Fruit fly (Drosophila melanogaster) whole organism, embryonic: ENCODE data around the gene phr6-4.

Source experiments
- Antp ChIP-seq: fragments of 200-800 bp; sonication (Bioruptor generic); optimal IDR thresholded peaks from 3 replicates; lab custom pipeline; 2016; ENCODE audit warnings: missing biosample characterization, missing genetic modification characterization
- CG11696 ChIP-seq: fragments of 200-800 bp; sonication (Bioruptor generic); IDR thresholded peaks from 2 replicates; pipeline ENCODE4 v1.3.6; 2022; ENCODE audit warnings: missing biosample characterization, missing genetic modification characterization
- CG12104 ChIP-seq: fragments of 200-800 bp; sonication (Bioruptor generic); optimal IDR thresholded peaks from 3 replicates; lab custom pipeline; 2016; ENCODE audit warnings: missing biosample characterization, missing genetic modification characterization
- CG13287 ChIP-seq: fragments of 200-800 bp; sonication (Bioruptor generic); IDR thresholded peaks from 2 replicates; pipeline ENCODE4 v1.3.6; 2022; ENCODE audit warnings: missing biosample characterization, missing genetic modification characterization; ENCODE audit not compliant: partially characterized antibody
- CG16779 ChIP-seq: fragments of 200-800 bp; sonication (Bioruptor generic); IDR thresholded peaks from 2 replicates; pipeline ENCODE4 v1.3.6; 2022; ENCODE audit warnings: missing biosample characterization, missing genetic modification characterization
- CG17612 ChIP-seq: fragments of 200-800 bp; sonication (Bioruptor generic); IDR thresholded peaks from 2 replicates; pipeline ENCODE4 v1.3.6; 2022; ENCODE audit warnings: missing biosample characterization, missing genetic modification characterization
- CG17912 ChIP-seq: fragments of 200-800 bp; sonication (Bioruptor generic); optimal IDR thresholded peaks from 2 replicates; lab custom pipeline; 2018; ENCODE audit warnings: missing biosample characterization, mild to moderate bottlenecking, missing genetic modification characterization
- CG18262 ChIP-seq: fragments of 200-800 bp; optimal IDR thresholded peaks from 3 replicates; lab custom pipeline; 2019; ENCODE audit warnings: missing biosample characterization, mild to moderate bottlenecking, missing genetic modification characterization, moderate library complexity
- CG2116 ChIP-seq: fragments of 200-800 bp; sonication (Bioruptor generic); optimal IDR thresholded peaks from 3 replicates; lab custom pipeline; 2018; ENCODE audit warnings: missing biosample characterization, mild to moderate bottlenecking, missing genetic modification characterization
- CG2678 ChIP-seq: fragments of 200-800 bp; sonication (Bioruptor generic); optimal IDR thresholded peaks from 3 replicates; lab custom pipeline; 2019; ENCODE audit warnings: missing biosample characterization, mild to moderate bottlenecking, missing genetic modification characterization, moderate library complexity
- CG32772 ChIP-seq: fragments of 200-800 bp; sonication (Bioruptor generic); IDR thresholded peaks from 2 replicates; pipeline ENCODE4 v1.3.6; 2022; ENCODE audit warnings: missing biosample characterization, missing genetic modification characterization
- CG34224 ChIP-seq: fragments of 200-800 bp; sonication (Bioruptor generic); IDR thresholded peaks from 3 replicates; pipeline ENCODE4 v1.3.6; 2022; ENCODE audit warnings: missing biosample characterization, missing genetic modification characterization; ENCODE audit not compliant: partially characterized antibody
- CG6791 ChIP-seq: fragments of 200-800 bp; sonication (Bioruptor generic); IDR thresholded peaks from 3 replicates; pipeline ENCODE4 v1.3.6; 2022; ENCODE audit warnings: missing biosample characterization, missing genetic modification characterization; ENCODE audit not compliant: partially characterized antibody
- CG9797 ChIP-seq: fragments of 200-800 bp; sonication (Bioruptor generic); optimal IDR thresholded peaks from 3 replicates; lab custom pipeline; 2018; ENCODE audit warnings: missing biosample characterization, mild to moderate bottlenecking, missing genetic modification characterization
- Camta ChIP-seq: fragments of 200-800 bp; sonication (Bioruptor generic); optimal IDR thresholded peaks from 2 replicates; lab custom pipeline; 2016; ENCODE audit warnings: missing biosample characterization, missing genetic modification characterization
- CoRest ChIP-seq: fragments of 200-800 bp; sonication (Bioruptor generic); optimal IDR thresholded peaks from 3 replicates; lab custom pipeline; 2018; ENCODE audit warnings: missing biosample characterization, mild to moderate bottlenecking, missing genetic modification characterization, moderate library complexity
- Dfd ChIP-seq, 2 experiments: fragments of >200 bp; optimal IDR thresholded peaks; 2 replicates each; lab custom pipeline; 2017; ENCODE audit warnings: missing biosample characterization in 2 of 2, missing genetic modification characterization in 2 of 2
- Dp ChIP-seq: fragments of 200-800 bp; sonication (Bioruptor generic); optimal IDR thresholded peaks from 2 replicates; lab custom pipeline; 2018; ENCODE audit warnings: missing biosample characterization, mild to moderate bottlenecking, missing genetic modification characterization, moderate library complexity
- E2f2 ChIP-seq: fragments of 200-800 bp; sonication (Bioruptor generic); IDR thresholded peaks from 2 replicates; pipeline ENCODE4 v1.3.6; 2022; ENCODE audit warnings: missing biosample characterization, missing genetic modification characterization
- H15 ChIP-seq: fragments of 200-800 bp; sonication (Bioruptor generic); IDR thresholded peaks from 3 replicates; pipeline ENCODE4 v1.3.6; 2022; ENCODE audit warnings: missing biosample characterization, missing genetic modification characterization
- MBD-R2 ChIP-seq: fragments of 200-800 bp; sonication (Bioruptor generic); IDR thresholded peaks from 2 replicates; pipeline ENCODE4 v1.3.6; 2022; ENCODE audit warnings: missing biosample characterization, missing genetic modification characterization
- NC2β ChIP-seq: fragments of 200-800 bp; sonication (Bioruptor generic); optimal IDR thresholded peaks from 2 replicates; lab custom pipeline; 2016; ENCODE audit warnings: missing biosample characterization, missing genetic modification characterization
- Nf-YB ChIP-seq: fragments of 200-800 bp; sonication (Bioruptor generic); optimal IDR thresholded peaks from 3 replicates; lab custom pipeline; 2019; ENCODE audit warnings: missing biosample characterization, mild to moderate bottlenecking, missing genetic modification characterization, moderate library complexity
- Ravus ChIP-seq: fragments of 200-800 bp; sonication (Bioruptor generic); IDR thresholded peaks from 2 replicates; pipeline ENCODE4 v1.3.6; 2022; ENCODE audit warnings: missing biosample characterization, missing genetic modification characterization
- Scr ChIP-seq: fragments of 200-800 bp; sonication (Bioruptor generic); IDR thresholded peaks from 2 replicates; pipeline ENCODE4 v1.3.6; 2022; ENCODE audit warnings: missing biosample characterization, missing genetic modification characterization; ENCODE audit not compliant: partially characterized antibody
- Ssrp ChIP-seq: fragments of 200-800 bp; sonication (Bioruptor generic); optimal IDR thresholded peaks from 2 replicates; lab custom pipeline; 2018; ENCODE audit warnings: missing biosample characterization, mild to moderate bottlenecking, missing genetic modification characterization, moderate library complexity
- Tbp ChIP-seq: fragments of >200 bp; optimal IDR thresholded peaks from 2 replicates; lab custom pipeline; 2018; ENCODE audit warnings: missing biosample characterization, missing genetic modification characterization
- amos ChIP-seq: fragments of 200-800 bp; sonication (Bioruptor generic); IDR thresholded peaks from 2 replicates; pipeline ENCODE4 v1.3.6; 2022; ENCODE audit warnings: missing biosample characterization, missing genetic modification characterization; ENCODE audit not compliant: partially characterized antibody
- ato ChIP-seq: fragments of 200-800 bp; sonication (Bioruptor generic); IDR thresholded peaks from 2 replicates; pipeline ENCODE4 v1.3.6; 2022; ENCODE audit warnings: missing biosample characterization, missing genetic modification characterization; ENCODE audit not compliant: partially characterized antibody
- bbx ChIP-seq: fragments of 200-800 bp; sonication (Bioruptor generic); IDR thresholded peaks from 2 replicates; pipeline ENCODE4 v1.3.6; 2022; ENCODE audit warnings: missing biosample characterization, missing genetic modification characterization; ENCODE audit not compliant: partially characterized antibody
- bigmax ChIP-seq: fragments of 200-800 bp; sonication (Bioruptor generic); optimal IDR thresholded peaks from 2 replicates; lab custom pipeline; 2018; ENCODE audit warnings: missing biosample characterization, mild to moderate bottlenecking, missing genetic modification characterization
- bsh ChIP-seq, 2 experiments: fragments of 200-800 bp; sonication (Bioruptor generic); optimal IDR thresholded peaks; 2 replicates each; lab custom pipeline; 2017 to 2018; ENCODE audit warnings: mild to moderate bottlenecking in 2 of 2, missing biosample characterization in 2 of 2, missing genetic modification characterization in 2 of 2, moderate library complexity in 1 of 2
- cwo ChIP-seq: fragments of 200-800 bp; sonication (Bioruptor generic); optimal IDR thresholded peaks from 3 replicates; lab custom pipeline; 2017; ENCODE audit warnings: missing biosample characterization, missing genetic modification characterization, mild to moderate bottlenecking, moderate library complexity, missing genetic modification reagents
- esg ChIP-seq: fragments of 200-800 bp; sonication (Bioruptor generic); conservative IDR thresholded peaks from 2 replicates; pipeline ENCODE4 v1.3.6; 2022; ENCODE audit warnings: missing biosample characterization, missing genetic modification characterization
- fd64A ChIP-seq: fragments of 200-800 bp; sonication (Bioruptor generic); optimal IDR thresholded peaks from 3 replicates; lab custom pipeline; 2018; ENCODE audit warnings: missing biosample characterization, mild to moderate bottlenecking, missing genetic modification characterization
- hb ChIP-seq: fragments of 200-800 bp; sonication (Bioruptor generic); IDR thresholded peaks from 3 replicates; pipeline ENCODE4 v1.3.6; 2022; ENCODE audit warnings: missing biosample characterization, missing genetic modification characterization; ENCODE audit not compliant: partially characterized antibody
- kay ChIP-seq: fragments of 200-800 bp; sonication (Bioruptor generic); optimal IDR thresholded peaks from 2 replicates; lab custom pipeline; 2016; ENCODE audit warnings: missing biosample characterization, missing genetic modification characterization
- pan ChIP-seq, 4 experiments: fragments of >200 bp in 3 of 4; fragments of 200-800 bp in 1 of 4; sonication (Bioruptor generic) in 1 of 4; optimal IDR thresholded peaks in 3 of 4; IDR thresholded peaks in 1 of 4; 2 replicates each; pipeline versions ENCODE4 v1.3.6 to Lab custom; 2017 to 2022; ENCODE audit warnings: missing biosample characterization in 2 of 4, missing genetic modification characterization in 2 of 4, mixed read lengths in 1 of 4
- pfk ChIP-seq: fragments of 200-800 bp; sonication (Bioruptor generic); optimal IDR thresholded peaks from 2 replicates; lab custom pipeline; 2018; ENCODE audit warnings: missing biosample characterization, mild to moderate bottlenecking, missing genetic modification characterization, moderate library complexity
- pzg ChIP-seq: fragments of 200-800 bp; sonication (Bioruptor generic); optimal IDR thresholded peaks from 3 replicates; lab custom pipeline; 2018; ENCODE audit warnings: missing biosample characterization, mild to moderate bottlenecking, missing genetic modification characterization, moderate library complexity
- sisA ChIP-seq: fragments of 200-800 bp; sonication (Bioruptor generic); IDR thresholded peaks from 2 replicates; pipeline ENCODE4 v1.3.6; 2022; ENCODE audit warnings: missing biosample characterization, missing genetic modification characterization
- sr ChIP-seq: fragments of 200-800 bp; sonication (Bioruptor generic); IDR thresholded peaks from 3 replicates; pipeline ENCODE4 v1.3.6; 2022; ENCODE audit warnings: missing biosample characterization, missing genetic modification characterization
- vnd ChIP-seq: fragments of 200-800 bp; sonication (Bioruptor generic); IDR thresholded peaks from 3 replicates; pipeline ENCODE4 v1.3.6; 2022; ENCODE audit warnings: missing biosample characterization, missing genetic modification characterization; ENCODE audit not compliant: partially characterized antibody
- vvl ChIP-seq: fragments of 200-800 bp; sonication (Bioruptor generic); IDR thresholded peaks from 2 replicates; pipeline ENCODE4 v1.3.6; 2022; ENCODE audit warnings: missing biosample characterization, missing genetic modification characterization

Gene phr6-4

DNA sequence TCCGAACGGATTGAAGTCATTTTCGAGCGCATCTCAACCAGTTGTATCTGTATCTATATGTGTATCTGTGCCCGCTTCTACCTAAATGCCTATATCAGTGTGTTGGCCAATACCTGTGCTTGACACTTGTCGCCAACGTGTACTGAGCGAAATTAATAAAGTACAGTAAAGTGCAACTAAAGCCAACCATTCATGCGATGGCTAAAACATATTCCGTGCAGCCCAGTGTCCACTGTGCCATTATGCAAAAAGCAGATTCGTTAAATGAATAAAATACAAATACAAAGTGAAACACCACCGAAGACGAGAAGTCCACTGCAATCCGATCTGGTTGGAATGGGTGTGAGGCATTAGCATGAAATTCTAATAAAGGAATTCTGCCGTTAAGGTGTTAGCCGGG is 49.5 kb upstream of the phr6-4 start (continued):
- TF ChIP-seq CG17912 (GFP tag; lab: Kevin White, UChicago) (no peak), sr (no peak), bsh (GFP tag; optimal IDR thresholded peaks at IDR 0.05; lab: Kevin White, UChicago) (no peak), vnd (GFP tag; lab: Robert Waterston, UW) (no peak), pan (optimal IDR thresholded peaks at IDR 0.05; lab: Kevin White, UChicago) (no peak), pan (GFP tag; optimal IDR thresholded peaks at IDR 0.05 in 1 of 2, IDR thresholded peaks at IDR 0.05 in 1 of 2) (peak in 1 of 2 experiments; percentile 23), vvl (GFP tag; lab: Robert Waterston, UW) (peak; percentile 21; the same call in 1 of the 2 replicates), pfk (GFP tag; lab: Kevin White, UChicago) (no peak), CG32772 (GFP tag; lab: Robert Waterston, UW) (no peak), Ssrp (tag; lab: Kevin White, UChicago) (no peak), Nf-YB (GFP tag; lab: Kevin White, UChicago) (no peak), CG18262 (no peak), sisA (GFP tag; lab: Robert Waterston, UW) (no peak), CG2116 (GFP tag; lab: Kevin White, UChicago) (no peak), cwo (GFP tag; lab: Kevin White, UChicago) (no peak)

DNA sequence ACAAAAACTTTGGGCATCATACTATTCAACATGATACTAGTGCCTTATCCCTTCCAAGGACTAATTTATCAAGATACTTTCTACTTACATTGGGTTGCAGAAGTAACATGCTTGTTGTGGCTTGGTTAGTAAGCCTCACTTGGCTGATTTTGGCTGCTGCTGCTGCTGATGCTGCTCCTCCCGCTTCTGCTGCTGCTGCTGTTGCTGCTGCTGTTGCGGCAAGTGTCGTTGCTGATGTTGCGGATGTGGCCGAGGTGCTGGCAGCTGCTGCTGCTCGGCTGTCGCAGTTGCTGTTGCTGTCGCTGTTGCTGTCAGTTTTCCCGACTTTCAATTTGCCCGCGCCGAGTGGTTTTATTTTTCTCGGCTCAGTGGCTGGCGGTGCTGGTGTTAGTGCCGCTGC is 44.5 kb upstream of the phr6-4 start:
- TF ChIP-seq bigmax (GFP tag; lab: Kevin White, UChicago): no peak
- peak in 1 of 2 experiments; percentile 59 for TF ChIP-seq Dfd (GFP tag; optimal IDR thresholded peaks at IDR 0.05; lab: Kevin White, UChicago)

DNA sequence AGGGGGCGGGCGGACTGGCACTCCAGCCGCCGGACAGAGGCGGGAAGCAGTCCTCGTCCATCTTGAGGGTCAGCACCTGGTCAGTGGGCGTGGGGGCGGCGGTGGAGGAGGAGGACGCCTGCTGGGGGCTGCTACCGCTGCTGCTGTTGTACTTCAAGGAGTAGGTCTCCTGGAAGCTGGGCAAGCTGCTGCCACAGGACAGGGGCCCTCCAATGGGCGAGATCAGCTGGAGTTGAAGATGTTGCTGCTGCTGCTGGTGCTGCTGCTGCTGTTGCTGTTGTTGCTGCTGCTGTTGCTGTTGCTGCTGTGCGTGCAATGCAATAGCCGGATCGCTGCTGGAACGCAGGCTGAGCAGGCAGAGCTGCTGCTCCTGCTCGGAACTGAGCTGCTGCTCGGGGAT is 43.1 kb upstream of the phr6-4 start:
- TF ChIP-seq CG17612 (GFP tag; lab: Robert Waterston, UW) (no peak), Antp (no peak), CG16779 (no peak), kay (GFP tag; lab: Kevin White, UChicago) (no peak)

DNA sequence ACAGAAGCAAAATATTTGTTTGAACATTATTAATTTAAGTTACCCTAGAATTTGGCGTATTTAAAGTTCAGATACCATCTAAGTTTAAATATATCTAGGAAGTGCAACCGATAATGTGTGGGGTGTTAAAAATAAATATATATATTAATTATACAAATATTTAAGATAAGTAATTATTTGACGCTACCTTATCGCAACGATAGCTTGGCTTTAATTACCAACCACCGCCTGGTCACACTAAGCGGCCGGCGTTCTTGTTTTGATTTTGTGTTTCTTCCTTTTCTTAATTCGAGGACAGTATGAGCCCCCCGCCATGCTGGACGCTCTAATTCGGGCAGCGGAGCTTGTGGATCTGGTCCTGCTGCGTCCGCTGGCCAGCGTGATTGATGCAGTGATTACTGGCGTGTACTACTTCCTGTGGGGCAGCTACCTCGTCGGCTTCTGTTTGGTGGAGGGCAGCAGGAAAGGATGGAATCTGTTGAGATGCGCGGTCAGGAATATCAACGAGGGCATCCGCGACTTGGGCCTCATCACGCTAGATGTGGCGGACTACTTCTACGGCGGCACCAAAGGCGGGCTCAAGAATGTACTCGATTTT is 36.6 kb upstream of the phr6-4 start, which contains the start of gene CG2617:
CG2617 (plus strand) TSS at position 233 of the 598 bp plus-strand sequence.
- peak; percentile 47 for TF ChIP-seq CG13287 (GFP tag; lab: Robert Waterston, UW)
- peak; percentile 18 for TF ChIP-seq pzg (GFP tag; lab: Kevin White, UChicago)
- TF ChIP-seq CG6791 (GFP tag; lab: Robert Waterston, UW): peak; percentile 13; the same call in 1 of the 3 replicates
- TF ChIP-seq E2f2 (GFP tag; lab: Robert Waterston, UW): peak; percentile 65
- peak; percentile 52 for TF ChIP-seq MBD-R2
- no peak for TF ChIP-seq CG11696 (GFP tag; lab: Robert Waterston, UW)
- no peak for TF ChIP-seq NC2β
- TF ChIP-seq CG12104 (GFP tag; lab: Kevin White, UChicago): peak; percentile 1
- TF ChIP-seq CG34224: no peak
- TF ChIP-seq CG2678 (tag; lab: Kevin White, UChicago): no peak
- no peak for TF ChIP-seq Ravus (GFP tag; lab: Robert Waterston, UW)
- TF ChIP-seq Scr (GFP tag; lab: Robert Waterston, UW): peak; percentile 60
- TF ChIP-seq H15 (GFP tag; lab: Robert Waterston, UW): no peak
- TF ChIP-seq Tbp (GFP tag; lab: Kevin White, UChicago): no peak
- TF ChIP-seq esg: 0 out of 2 replicates have a peak, but pooled peaks have one; percentile 2
- peak; percentile 21; the same call in 1 of the 2 replicates for TF ChIP-seq bbx
- no peak for TF ChIP-seq ato (GFP tag; lab: Robert Waterston, UW)
- no peak for TF ChIP-seq Camta (GFP tag; lab: Kevin White, UChicago)
- TF ChIP-seq amos (GFP tag; lab: Robert Waterston, UW): peak; percentile 37; the same call in 1 of the 2 replicates
- no peak for TF ChIP-seq hb (GFP tag; lab: Robert Waterston, UW)
- peak; percentile 43 for TF ChIP-seq CG9797
- TF ChIP-seq CoRest (tag; lab: Kevin White, UChicago): peak; percentile 33
- no peak for TF ChIP-seq fd64A (GFP tag; lab: Kevin White, UChicago)
- peak; percentile 44 for TF ChIP-seq Dp (GFP tag; lab: Kevin White, UChicago)
